Fruit fly (Drosophila melanogaster) whole organism, prepupa: ENCODE results near the gene DCX-EMAP.

Source experiments
- Blimp-1 ChIP-seq: fragments of 200-800 bp; sonication (Bioruptor generic); optimal IDR thresholded peaks from 3 replicates; lab custom pipeline; 2017; ENCODE audit warnings: missing biosample characterization, missing genetic modification characterization, mild to moderate bottlenecking, moderate library complexity, missing genetic modification reagents
- CG10669 ChIP-seq: fragments of 200-800 bp; sonication (Bioruptor generic); optimal IDR thresholded peaks from 3 replicates; lab custom pipeline; 2018; ENCODE audit warnings: missing biosample characterization, mild to moderate bottlenecking, missing genetic modification characterization, moderate library complexity
- CG11294 ChIP-seq: fragments of 200-800 bp; sonication (Bioruptor generic); IDR thresholded peaks from 2 replicates; pipeline ENCODE4 v1.3.6; 2022; ENCODE audit warnings: missing biosample characterization, missing genetic modification characterization
- CG11762 ChIP-seq: fragments of 200-800 bp; sonication (Bioruptor generic); optimal IDR thresholded peaks from 3 replicates; lab custom pipeline; 2016; ENCODE audit warnings: missing biosample characterization, missing genetic modification characterization; ENCODE audit not compliant: insufficient read depth
- CG11902 ChIP-seq: fragments of 200-800 bp; sonication (Bioruptor generic); optimal IDR thresholded peaks from 3 replicates; lab custom pipeline; 2016; ENCODE audit warnings: missing biosample characterization, missing genetic modification characterization
- CG15336 ChIP-seq: fragments of 200-800 bp; sonication (Bioruptor generic); IDR thresholded peaks from 2 replicates; pipeline ENCODE4 v1.3.6; 2022; ENCODE audit warnings: missing biosample characterization, missing genetic modification characterization
- CG16779 ChIP-seq: fragments of 200-800 bp; sonication (Bioruptor generic); optimal IDR thresholded peaks from 3 replicates; lab custom pipeline; 2017; ENCODE audit warnings: missing biosample characterization, mild to moderate bottlenecking, missing genetic modification characterization
- CG31627 ChIP-seq: fragments of 200-800 bp; sonication (Bioruptor generic); optimal IDR thresholded peaks from 3 replicates; lab custom pipeline; 2016; ENCODE audit warnings: missing biosample characterization, missing genetic modification characterization
- CG32006 ChIP-seq: fragments of 200-800 bp; sonication (Bioruptor generic); optimal IDR thresholded peaks from 3 replicates; lab custom pipeline; 2017; ENCODE audit warnings: missing biosample characterization, mild to moderate bottlenecking, missing genetic modification characterization
- CG34406 ChIP-seq: fragments of 200-800 bp; sonication (Bioruptor generic); optimal IDR thresholded peaks from 3 replicates; lab custom pipeline; 2016; ENCODE audit warnings: missing biosample characterization, missing genetic modification characterization
- CG4318 ChIP-seq: fragments of 200-800 bp; sonication (Bioruptor generic); optimal IDR thresholded peaks from 3 replicates; lab custom pipeline; 2017; ENCODE audit warnings: missing biosample characterization, mild to moderate bottlenecking, missing genetic modification characterization
- CG6163 ChIP-seq: fragments of 200-800 bp; sonication (Bioruptor generic); IDR thresholded peaks from 3 replicates; pipeline ENCODE4 v1.3.6; 2022; ENCODE audit warnings: missing biosample characterization, missing genetic modification characterization
- CG6808 ChIP-seq: fragments of 200-800 bp; sonication (Bioruptor generic); optimal IDR thresholded peaks from 3 replicates; lab custom pipeline; 2017; ENCODE audit warnings: missing biosample characterization, missing genetic modification characterization, mild to moderate bottlenecking, moderate library complexity, missing genetic modification reagents
- CG6854 ChIP-seq: fragments of 200-800 bp; sonication (Bioruptor generic); optimal IDR thresholded peaks from 2 replicates; lab custom pipeline; 2017; ENCODE audit warnings: missing biosample characterization, mild to moderate bottlenecking, missing genetic modification characterization
- CG8119 ChIP-seq: fragments of 200-800 bp; sonication (Bioruptor generic); IDR thresholded peaks from 3 replicates; pipeline ENCODE4 v1.3.6; 2022; ENCODE audit warnings: missing biosample characterization, missing genetic modification characterization
- CG8319 ChIP-seq: fragments of 200-800 bp; sonication (Bioruptor generic); optimal IDR thresholded peaks from 3 replicates; lab custom pipeline; 2016; ENCODE audit warnings: missing biosample characterization, missing genetic modification characterization
- CG8632 ChIP-seq: fragments of 200-800 bp; sonication (Bioruptor generic); optimal IDR thresholded peaks from 3 replicates; lab custom pipeline; 2016; ENCODE audit warnings: missing biosample characterization, missing genetic modification characterization
- CG9139 ChIP-seq: fragments of 200-800 bp; sonication (Bioruptor generic); optimal IDR thresholded peaks from 3 replicates; lab custom pipeline; 2017; ENCODE audit warnings: missing biosample characterization, mild to moderate bottlenecking, missing genetic modification characterization
- Eip75B ChIP-seq: fragments of 200-800 bp; sonication (Bioruptor generic); optimal IDR thresholded peaks from 3 replicates; lab custom pipeline; 2016; ENCODE audit warnings: missing biosample characterization, missing genetic modification characterization
- Eip93F ChIP-seq: fragments of 200-800 bp; sonication (Bioruptor generic); optimal IDR thresholded peaks from 2 replicates; lab custom pipeline; 2016; ENCODE audit warnings: missing biosample characterization, mild to moderate bottlenecking, missing genetic modification characterization
- Ets21C ChIP-seq: fragments of 200-800 bp; sonication (Bioruptor generic); optimal IDR thresholded peaks from 3 replicates; lab custom pipeline; 2016; ENCODE audit warnings: missing biosample characterization, missing genetic modification characterization
- Ets96B ChIP-seq: fragments of 200-800 bp; optimal IDR thresholded peaks from 2 replicates; lab custom pipeline; 2019; ENCODE audit warnings: missing biosample characterization, mild to moderate bottlenecking, missing genetic modification characterization, moderate library complexity
- Gug ChIP-seq: fragments of 200-800 bp; sonication (Bioruptor generic); IDR thresholded peaks from 2 replicates; pipeline ENCODE4 v1.3.6; 2022; ENCODE audit warnings: missing biosample characterization, missing genetic modification characterization
- Hr38 ChIP-seq: sonication (Bioruptor generic); optimal IDR thresholded peaks from 2 replicates; lab custom pipeline; 2016; ENCODE audit warnings: missing biosample characterization, missing genetic modification characterization
- Hr39 ChIP-seq: fragments of 200-800 bp; sonication (Bioruptor generic); optimal IDR thresholded peaks from 2 replicates; lab custom pipeline; 2016; ENCODE audit warnings: missing biosample characterization, missing genetic modification characterization
- Hr4 ChIP-seq: fragments of 200-800 bp; sonication (Bioruptor generic); optimal IDR thresholded peaks from 3 replicates; lab custom pipeline; 2016; ENCODE audit warnings: missing biosample characterization, missing genetic modification characterization
- Lpt ChIP-seq: fragments of 200-800 bp; sonication (Bioruptor generic); optimal IDR thresholded peaks from 3 replicates; lab custom pipeline; 2016; ENCODE audit warnings: missing biosample characterization, missing genetic modification characterization
- Met ChIP-seq: fragments of 200-800 bp; sonication (Bioruptor generic); optimal IDR thresholded peaks from 3 replicates; lab custom pipeline; 2016; ENCODE audit warnings: missing biosample characterization, missing genetic modification characterization
- OdsH ChIP-seq: fragments of 200-800 bp; sonication (Bioruptor generic); optimal IDR thresholded peaks from 3 replicates; lab custom pipeline; 2016; ENCODE audit warnings: missing biosample characterization, missing genetic modification characterization
- Smox ChIP-seq: fragments of 200-800 bp; sonication (Bioruptor generic); optimal IDR thresholded peaks from 3 replicates; lab custom pipeline; 2016; ENCODE audit warnings: missing biosample characterization, missing genetic modification characterization
- Sox102F ChIP-seq: fragments of 200-800 bp; sonication (Bioruptor generic); optimal IDR thresholded peaks from 2 replicates; lab custom pipeline; 2016; ENCODE audit warnings: missing biosample characterization, mild to moderate bottlenecking, missing genetic modification characterization
- Sox14 ChIP-seq: fragments of 200-800 bp; sonication (Bioruptor generic); optimal IDR thresholded peaks from 3 replicates; lab custom pipeline; 2016; ENCODE audit warnings: missing biosample characterization, missing genetic modification characterization
- Sox15 ChIP-seq: fragments of 200-800 bp; sonication (Bioruptor generic); optimal IDR thresholded peaks from 3 replicates; lab custom pipeline; 2016; ENCODE audit warnings: missing biosample characterization, missing genetic modification characterization
- achi ChIP-seq: fragments of 200-800 bp; sonication (Bioruptor generic); optimal IDR thresholded peaks from 3 replicates; lab custom pipeline; 2016; ENCODE audit warnings: missing biosample characterization, missing genetic modification characterization
- dsx ChIP-seq: fragments of 200-800 bp; optimal IDR thresholded peaks from 3 replicates; lab custom pipeline; 2019; ENCODE audit warnings: missing biosample characterization, mild to moderate bottlenecking, missing genetic modification characterization, moderate library complexity; ENCODE audit not compliant: poor library complexity, severe bottlenecking
- esn ChIP-seq: fragments of 200-800 bp; sonication (Bioruptor generic); optimal IDR thresholded peaks from 2 replicates; lab custom pipeline; 2016; ENCODE audit warnings: missing biosample characterization, mild to moderate bottlenecking, missing genetic modification characterization, moderate library complexity
- fd59A ChIP-seq: fragments of 200-800 bp; sonication (Bioruptor generic); optimal IDR thresholded peaks from 2 replicates; lab custom pipeline; 2017; ENCODE audit warnings: missing biosample characterization, mild to moderate bottlenecking, missing genetic modification characterization, missing genetic modification reagents
- fd85E ChIP-seq: fragments of 200-800 bp; sonication (Bioruptor generic); optimal IDR thresholded peaks from 3 replicates; lab custom pipeline; 2016; ENCODE audit warnings: missing biosample characterization, missing genetic modification characterization
- fkh ChIP-seq: fragments of 200-800 bp; sonication (Bioruptor generic); optimal IDR thresholded peaks from 3 replicates; lab custom pipeline; 2017; ENCODE audit warnings: missing biosample characterization, mild to moderate bottlenecking, missing genetic modification characterization, moderate library complexity
- lz ChIP-seq: fragments of 200-800 bp; sonication (Bioruptor generic); optimal IDR thresholded peaks from 3 replicates; lab custom pipeline; 2016; ENCODE audit warnings: missing biosample characterization, missing genetic modification characterization
- pdm3 ChIP-seq: fragments of 200-800 bp; sonication (Bioruptor generic); optimal IDR thresholded peaks from 3 replicates; lab custom pipeline; 2016; ENCODE audit warnings: missing biosample characterization, missing genetic modification characterization
- salr ChIP-seq, 2 experiments: fragments of 200-800 bp; sonication (Bioruptor generic); optimal IDR thresholded peaks; 3 replicates each; lab custom pipeline; 2016 to 2018; ENCODE audit warnings: missing biosample characterization in 2 of 2, missing genetic modification characterization in 2 of 2, mild to moderate bottlenecking in 1 of 2
- ss ChIP-seq, 2 experiments: fragments of 200-800 bp; sonication (Bioruptor generic); optimal IDR thresholded peaks; 2 replicates in 1 of 2; 3 replicates in 1 of 2; lab custom pipeline; 2017 to 2018; ENCODE audit warnings: mild to moderate bottlenecking in 2 of 2, missing biosample characterization in 2 of 2, missing genetic modification characterization in 2 of 2, moderate library complexity in 1 of 2
- svp ChIP-seq: fragments of 200-800 bp; sonication (Bioruptor generic); peaks from one replicate; lab custom pipeline; 2016; ENCODE audit warnings: missing biosample characterization, missing genetic modification characterization
- topi ChIP-seq: fragments of 200-800 bp; sonication (Bioruptor generic); optimal IDR thresholded peaks from 3 replicates; lab custom pipeline; 2016; ENCODE audit warnings: missing biosample characterization, missing genetic modification characterization
- vri ChIP-seq: fragments of 200-800 bp; sonication (Bioruptor generic); optimal IDR thresholded peaks from 3 replicates; lab custom pipeline; 2016; ENCODE audit warnings: missing biosample characterization, mild to moderate bottlenecking, missing genetic modification characterization

The DCX-EMAP gene

DNA sequence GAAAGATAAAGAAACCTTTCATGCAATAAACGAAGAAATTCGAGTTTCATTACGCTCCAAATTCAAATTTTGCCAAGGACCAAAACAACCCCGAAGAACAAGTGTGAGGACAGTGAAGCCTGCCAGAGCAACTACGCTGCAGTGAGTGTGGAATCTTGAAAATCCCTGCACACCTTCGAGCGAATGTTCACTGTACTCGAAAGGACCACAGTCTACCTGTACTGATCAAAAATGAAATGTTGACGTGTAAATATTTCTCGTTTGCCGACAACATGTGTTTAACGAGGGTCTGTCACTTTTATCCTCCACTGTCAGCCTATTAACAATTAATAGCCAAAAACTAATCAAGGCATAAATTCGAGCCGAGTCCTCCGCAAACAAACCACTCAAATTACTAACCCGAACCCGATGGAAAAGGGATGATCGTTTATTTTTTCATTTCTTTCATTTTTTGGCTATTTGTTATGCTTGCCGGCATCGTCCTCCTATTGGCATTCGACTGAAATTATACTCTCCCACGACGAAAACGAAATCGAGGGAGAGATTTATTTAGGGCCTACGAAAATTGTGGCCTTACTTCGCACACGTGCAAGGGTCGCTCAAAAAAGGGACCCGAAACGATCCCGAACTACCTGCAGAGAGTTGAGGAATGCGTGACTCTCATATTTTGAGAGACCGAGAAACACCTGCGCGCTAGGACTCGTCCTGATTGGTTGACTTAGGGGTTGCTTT, 68.5 kb downstream of the DCX-EMAP start:
- TF ChIP-seq fkh (GFP tag; lab: Kevin White, UChicago) (peak; percentile 16), Smox (peak; percentile 11), Met (GFP tag; lab: Kevin White, UChicago) (peak; percentile 37), Lpt (no peak), Ets21C (no peak), svp (GFP tag; lab: Kevin White, UChicago) (peak; percentile 74), OdsH (GFP tag; lab: Kevin White, UChicago) (peak; percentile 0), CG32006 (GFP tag; lab: Kevin White, UChicago) (no peak), CG8119 (GFP tag; lab: Robert Waterston, UW) (no peak), dsx (GFP tag; lab: Kevin White, UChicago) (no peak), CG6808 (no peak), Hr4 (no peak), Ets96B (tag; lab: Kevin White, UChicago) (no peak), CG15336 (GFP tag; lab: Robert Waterston, UW) (no peak), fd85E (GFP tag; lab: Kevin White, UChicago) (no peak), achi (GFP tag; lab: Kevin White, UChicago) (no peak), CG11294 (GFP tag; lab: Robert Waterston, UW) (no peak), Gug (GFP tag; lab: Robert Waterston, UW) (no peak), topi (GFP tag; lab: Kevin White, UChicago) (peak; percentile 11), Sox15 (no peak), Eip75B (GFP tag; lab: Kevin White, UChicago) (no peak), Sox14 (GFP tag; lab: Kevin White, UChicago) (no peak), CG11902 (GFP tag; lab: Kevin White, UChicago) (no peak), CG9139 (GFP tag; lab: Kevin White, UChicago) (no peak), lz (GFP tag; lab: Kevin White, UChicago) (no peak), vri (peak; percentile 3), esn (GFP tag; lab: Kevin White, UChicago) (peak; percentile 42), CG31627 (GFP tag; lab: Kevin White, UChicago) (peak; percentile 51), fd59A (GFP tag; lab: Kevin White, UChicago) (no peak), CG8632 (GFP tag; lab: Kevin White, UChicago) (no peak), Hr39 (GFP tag; lab: Kevin White, UChicago) (peak; percentile 46), Sox102F (GFP tag; lab: Kevin White, UChicago) (peak; percentile 40), CG10669 (GFP tag; lab: Kevin White, UChicago) (no peak), CG4318 (GFP tag; lab: Kevin White, UChicago) (no peak), pdm3 (GFP tag; lab: Kevin White, UChicago) (no peak), CG16779 (tag; lab: Kevin White, UChicago) (no peak)

DNA sequence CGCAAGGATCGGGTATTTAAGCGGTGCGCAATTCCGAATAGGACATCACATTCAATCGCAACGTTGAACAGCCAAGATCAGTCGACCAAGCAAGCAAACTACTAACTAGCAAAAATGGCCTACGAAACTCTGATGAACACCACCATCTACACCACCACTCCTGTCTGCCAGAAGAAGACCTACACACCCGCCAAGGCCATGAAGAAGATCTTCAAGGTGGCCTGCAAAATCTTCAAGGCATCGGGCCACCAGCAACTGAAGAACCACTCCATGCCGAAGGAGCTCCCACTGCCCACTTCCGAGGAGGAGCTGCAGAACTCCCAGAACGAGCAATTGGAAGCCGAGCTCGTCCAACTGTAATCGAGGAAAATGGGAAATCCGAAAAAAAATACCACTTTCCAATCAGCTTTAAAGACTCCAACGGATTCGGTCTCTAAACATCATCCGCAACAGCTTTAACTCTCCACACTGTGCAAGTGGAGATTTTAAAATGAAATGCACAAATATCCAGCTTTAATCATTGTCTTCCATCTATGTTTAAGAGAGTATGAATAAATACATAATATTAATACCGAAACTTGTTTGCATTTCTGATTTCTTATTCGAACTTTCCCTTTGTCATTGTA, 69.1 kb downstream of the DCX-EMAP start, which contains the start of gene Brd:
Gene Brd (plus strand): TSS at position 43 of the 626 bp plus-strand sequence.
- no peak for TF ChIP-seq CG8319 (GFP tag; lab: Kevin White, UChicago)
- 0 out of 3 replicates have a peak, but pooled peaks have one; percentile 6 for TF ChIP-seq CG6163
- peak; percentile 42 for TF ChIP-seq svp (GFP tag; lab: Kevin White, UChicago)

DNA sequence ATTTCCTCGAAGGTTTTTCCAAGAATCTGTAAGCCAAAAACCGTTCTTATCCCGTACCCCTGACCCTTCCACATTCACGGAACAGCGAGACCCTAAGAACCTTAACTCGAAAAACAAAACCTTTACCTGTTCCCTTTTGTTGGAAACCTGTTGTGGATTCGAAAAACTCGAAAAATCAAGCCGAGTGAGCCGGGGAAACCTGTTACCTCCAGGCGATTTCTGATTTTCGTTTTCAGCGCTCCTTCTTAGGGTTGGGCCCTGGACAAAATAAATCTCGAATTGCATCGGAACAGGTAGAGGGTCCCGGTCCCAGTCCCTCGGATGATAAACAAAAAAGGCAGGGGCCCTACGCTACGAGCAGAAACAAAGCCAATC, 69.6 kb downstream of the DCX-EMAP start:
- TF ChIP-seq CG32006 (GFP tag; lab: Kevin White, UChicago) (no peak), CG34406 (GFP tag; lab: Kevin White, UChicago) (no peak), Eip75B (GFP tag; lab: Kevin White, UChicago) (no peak), CG8319 (GFP tag; lab: Kevin White, UChicago) (no peak), Hr38 (no peak), CG6854 (no peak), topi (GFP tag; lab: Kevin White, UChicago) (no peak), salr (GFP tag; optimal IDR thresholded peaks at IDR 0.05; lab: Kevin White, UChicago) (no peak), CG11902 (GFP tag; lab: Kevin White, UChicago) (no peak), dsx (GFP tag; lab: Kevin White, UChicago) (peak; percentile 3), ss (GFP tag; optimal IDR thresholded peaks at IDR 0.05; lab: Kevin White, UChicago) (peak in 1 of 2 experiments; percentile 4), Blimp-1 (GFP tag; lab: Kevin White, UChicago) (peak; percentile 77), CG11294 (GFP tag; lab: Robert Waterston, UW) (no peak), pdm3 (GFP tag; lab: Kevin White, UChicago) (no peak), Met (GFP tag; lab: Kevin White, UChicago) (no peak), CG11762 (GFP tag; lab: Kevin White, UChicago) (no peak), CG6163 (peak; percentile 48; the same call in 1 of the 3 replicates), Eip93F (GFP tag; lab: Kevin White, UChicago) (peak; percentile 47)
